Worm (Caenorhabditis elegans) whole organism, late embryonic: ENCODE measurements around the gene srf-3.

Source experiments
- C08G9.2 ChIP-seq: sonication (generic microtip); optimal IDR thresholded peaks from 2 replicates; lab custom pipeline; 2016; ENCODE audit warnings: mild to moderate bottlenecking, missing genetic modification characterization, moderate library complexity, missing compliant biosample characterization
- C38D4.7 ChIP-seq: fragments of 200-800 bp; sonication (Bioruptor generic); optimal IDR thresholded peaks from 2 replicates; lab custom pipeline; 2018; ENCODE audit warnings: mild to moderate bottlenecking, missing genetic modification characterization, moderate library complexity, missing compliant biosample characterization
- F13H6.1 ChIP-seq: sonication (generic microtip); optimal IDR thresholded peaks from 2 replicates; lab custom pipeline; 2016; ENCODE audit warnings: missing genetic modification characterization, missing compliant biosample characterization
- K02D7.2 ChIP-seq: sonication (generic microtip); optimal IDR thresholded peaks from 2 replicates; lab custom pipeline; 2017; ENCODE audit warnings: mild to moderate bottlenecking, missing genetic modification characterization, missing compliant biosample characterization
- T23F11.4 ChIP-seq: fragments of 200-800 bp; sonication (Bioruptor generic); optimal IDR thresholded peaks from 2 replicates; lab custom pipeline; 2018; ENCODE audit warnings: mild to moderate bottlenecking, missing genetic modification characterization, missing compliant biosample characterization
- Y22D7AL.16 ChIP-seq: sonication (generic microtip); optimal IDR thresholded peaks from 2 replicates; lab custom pipeline; 2016; ENCODE audit warnings: missing genetic modification characterization, missing compliant biosample characterization
- ahr-1 ChIP-seq: sonication (generic microtip); optimal IDR thresholded peaks from 2 replicates; lab custom pipeline; 2016; ENCODE audit warnings: missing genetic modification characterization, missing compliant biosample characterization
- ama-1 ChIP-seq: fragments of 150-350 bp; optimal IDR thresholded peaks from 2 replicates; lab custom pipeline; 2014
- ceh-14 ChIP-seq: sonication (generic microtip); optimal IDR thresholded peaks from 2 replicates; lab custom pipeline; 2016; ENCODE audit warnings: missing genotype, missing genetic modification characterization, missing compliant biosample characterization
- ceh-19 ChIP-seq: fragments of 200-800 bp; sonication (Bioruptor generic); optimal IDR thresholded peaks from 2 replicates; lab custom pipeline; 2018; ENCODE audit warnings: mild to moderate bottlenecking, missing genetic modification characterization, missing compliant biosample characterization
- ceh-22 ChIP-seq: sonication (generic microtip); optimal IDR thresholded peaks from 2 replicates; lab custom pipeline; 2017; ENCODE audit warnings: missing biosample characterization, missing genetic modification characterization
- ceh-24 ChIP-seq: sonication (generic microtip); optimal IDR thresholded peaks from 2 replicates; lab custom pipeline; 2016; ENCODE audit warnings: mild to moderate bottlenecking, missing genetic modification characterization, missing compliant biosample characterization
- ceh-30 ChIP-seq: fragments of 150-350 bp; optimal IDR thresholded peaks from 2 replicates; lab custom pipeline; 2014; ENCODE audit warnings: missing biosample characterization, missing genetic modification characterization
- ceh-31 ChIP-seq: sonication (generic microtip); optimal IDR thresholded peaks from 2 replicates; lab custom pipeline; 2016; ENCODE audit warnings: missing genetic modification characterization, missing compliant biosample characterization
- ceh-48 ChIP-seq: sonication (generic microtip); optimal IDR thresholded peaks from 2 replicates; lab custom pipeline; 2016; ENCODE audit warnings: missing genetic modification characterization, inconsistent platforms, missing compliant biosample characterization
- ceh-6 ChIP-seq: fragments of 200-800 bp; sonication (Bioruptor generic); optimal IDR thresholded peaks from 2 replicates; lab custom pipeline; 2018; ENCODE audit warnings: mild to moderate bottlenecking, missing genetic modification characterization, missing compliant biosample characterization
- ceh-9 ChIP-seq: sonication (generic microtip); optimal IDR thresholded peaks from 2 replicates; lab custom pipeline; 2016; ENCODE audit warnings: mild to moderate bottlenecking, missing genetic modification characterization, inconsistent platforms, missing compliant biosample characterization
- che-1 ChIP-seq: sonication (generic microtip); optimal IDR thresholded peaks from 2 replicates; lab custom pipeline; 2016; ENCODE audit warnings: mild to moderate bottlenecking, missing genetic modification characterization, missing compliant biosample characterization
- dmd-4 ChIP-seq: sonication (generic microtip); optimal IDR thresholded peaks from 2 replicates; lab custom pipeline; 2016; ENCODE audit warnings: borderline replicate concordance, missing genetic modification characterization, missing compliant biosample characterization
- dve-1 ChIP-seq: sonication (generic microtip); optimal IDR thresholded peaks from 2 replicates; lab custom pipeline; 2017; ENCODE audit warnings: antibody characterized with exemption, mild to moderate bottlenecking, missing genetic modification characterization, missing compliant biosample characterization
- elt-4 ChIP-seq: sonication (generic microtip); optimal IDR thresholded peaks from 2 replicates; lab custom pipeline; 2016; ENCODE audit warnings: missing genetic modification characterization, missing compliant biosample characterization
- ets-4 ChIP-seq: sonication (generic microtip); optimal IDR thresholded peaks from 2 replicates; lab custom pipeline; 2016; ENCODE audit warnings: missing genetic modification characterization, missing compliant biosample characterization
- fax-1 ChIP-seq: sonication (generic microtip); optimal IDR thresholded peaks from 2 replicates; lab custom pipeline; 2016; ENCODE audit warnings: missing genotype, missing genetic modification characterization, missing compliant biosample characterization
- fkh-10 ChIP-seq: fragments of 150-350 bp; optimal IDR thresholded peaks from 2 replicates; lab custom pipeline; 2014; ENCODE audit warnings: missing biosample characterization, missing genetic modification reagents, missing genetic modification characterization
- fkh-6 ChIP-seq: sonication (generic microtip); optimal IDR thresholded peaks from 2 replicates; lab custom pipeline; 2016; ENCODE audit warnings: missing genetic modification characterization, missing compliant biosample characterization
- hlh-13 ChIP-seq: fragments of 200-800 bp; sonication (Bioruptor generic); optimal IDR thresholded peaks from 2 replicates; lab custom pipeline; 2018; ENCODE audit warnings: mild to moderate bottlenecking, missing genetic modification characterization, missing compliant biosample characterization
- hlh-15 ChIP-seq: sonication (generic microtip); optimal IDR thresholded peaks from 2 replicates; lab custom pipeline; 2016; ENCODE audit warnings: missing genetic modification characterization, missing compliant biosample characterization
- hlh-30 ChIP-seq: sonication (generic microtip); optimal IDR thresholded peaks from 2 replicates; lab custom pipeline; 2017; ENCODE audit warnings: antibody characterized with exemption, missing genetic modification characterization, missing compliant biosample characterization; ENCODE audit not compliant: insufficient read depth
- hlh-6 ChIP-seq: sonication (generic microtip); optimal IDR thresholded peaks from 2 replicates; lab custom pipeline; 2016; ENCODE audit warnings: missing genotype, missing genetic modification characterization, missing compliant biosample characterization
- hlh-8 ChIP-seq: sonication (generic microtip); optimal IDR thresholded peaks from 2 replicates; lab custom pipeline; 2016; ENCODE audit warnings: missing genotype, missing genetic modification characterization, missing compliant biosample characterization
- lim-6 ChIP-seq: sonication (generic microtip); optimal IDR thresholded peaks from 2 replicates; lab custom pipeline; 2016; ENCODE audit warnings: missing genetic modification characterization, missing compliant biosample characterization
- lin-11 ChIP-seq: fragments of 200-800 bp; sonication (Bioruptor generic); optimal IDR thresholded peaks from 2 replicates; lab custom pipeline; 2018; ENCODE audit warnings: mild to moderate bottlenecking, missing genetic modification characterization, missing compliant biosample characterization
- mec-3 ChIP-seq: sonication (generic microtip); optimal IDR thresholded peaks from 2 replicates; lab custom pipeline; 2016; ENCODE audit warnings: borderline replicate concordance, missing genetic modification characterization, missing compliant biosample characterization
- nfya-1 ChIP-seq: sonication (generic microtip); optimal IDR thresholded peaks from 2 replicates; lab custom pipeline; 2017; ENCODE audit warnings: missing genetic modification characterization, mild to moderate bottlenecking, missing compliant biosample characterization, antibody characterized with exemption, moderate library complexity
- nhr-11 ChIP-seq: fragments of 150-350 bp; optimal IDR thresholded peaks from 2 replicates; lab custom pipeline; 2014; ENCODE audit warnings: missing biosample characterization, missing genetic modification characterization
- nhr-232 ChIP-seq: sonication (generic microtip); optimal IDR thresholded peaks from 2 replicates; lab custom pipeline; 2016; ENCODE audit warnings: missing genetic modification characterization, missing compliant biosample characterization
- npax-4 ChIP-seq: sonication (generic microtip); optimal IDR thresholded peaks from 2 replicates; lab custom pipeline; 2016; ENCODE audit warnings: missing genetic modification characterization, missing compliant biosample characterization
- odd-2 ChIP-seq: sonication (generic microtip); optimal IDR thresholded peaks from 2 replicates; lab custom pipeline; 2017; ENCODE audit warnings: antibody characterized with exemption, mild to moderate bottlenecking, missing genetic modification characterization, missing compliant biosample characterization
- pag-3 ChIP-seq: sonication (generic microtip); optimal IDR thresholded peaks from 2 replicates; lab custom pipeline; 2016; ENCODE audit warnings: missing compliant biosample characterization, missing genetic modification characterization, borderline replicate concordance
- pax-1 ChIP-seq: fragments of 150-350 bp; optimal IDR thresholded peaks from 2 replicates; lab custom pipeline; 2014; ENCODE audit warnings: missing biosample characterization, missing genetic modification characterization
- pqm-1 ChIP-seq: sonication (generic microtip); optimal IDR thresholded peaks from 2 replicates; lab custom pipeline; 2016; ENCODE audit warnings: missing genetic modification characterization, missing compliant biosample characterization
- ref-2 ChIP-seq: sonication (generic microtip); optimal IDR thresholded peaks from 2 replicates; lab custom pipeline; 2016; ENCODE audit warnings: missing genetic modification characterization, missing compliant biosample characterization
- rnt-1 ChIP-seq: sonication (generic microtip); optimal IDR thresholded peaks from 2 replicates; lab custom pipeline; 2016; ENCODE audit warnings: missing genetic modification characterization, missing compliant biosample characterization
- sox-2 ChIP-seq: fragments of 200-800 bp; sonication (Bioruptor generic); IDR thresholded peaks from 2 replicates; pipeline ENCODE4 v1.3.6; 2022; ENCODE audit warnings: missing genetic modification reagents, missing genetic modification characterization, missing compliant biosample characterization
- sox-4 ChIP-seq: sonication (generic microtip); optimal IDR thresholded peaks from 2 replicates; lab custom pipeline; 2017; ENCODE audit warnings: mild to moderate bottlenecking, missing genetic modification characterization, inconsistent platforms, missing compliant biosample characterization
- tbx-7 ChIP-seq: sonication (generic microtip); optimal IDR thresholded peaks from 2 replicates; lab custom pipeline; 2016; ENCODE audit warnings: missing genotype, missing genetic modification characterization, missing compliant biosample characterization

Gene srf-3

ce11 chrIV:12892194-12892593 lies 42.9 kb downstream of the srf-3 start, which contains the start of gene K08D8.1:
TSS of gene K08D8.1 (plus strand) at chrIV:12892494.
- TF ChIP-seq C08G9.2 (tag; lab: Kevin White, UChicago) (no peak), nfya-1 (no peak), odd-2 (tag; lab: Kevin White, UChicago) (no peak), nhr-232 (tag; lab: Kevin White, UChicago) (no peak), ceh-14 (tag; lab: Kevin White, UChicago) (no peak), lim-6 (tag; lab: Kevin White, UChicago) (no peak), nhr-11 (tag; lab: Kevin White, UChicago) (no peak), ceh-6 (no peak), dmd-4 (tag; lab: Kevin White, UChicago) (no peak), hlh-8 (tag; lab: Kevin White, UChicago) (no peak), ceh-48 (tag; lab: Kevin White, UChicago) (no peak)

ce11 chrIV:12893166-12893565 lies 43.9 kb downstream of the srf-3 start, which contains the start of gene K08D8.12:
TSS of gene K08D8.12 (plus strand) at chrIV:12893466.
- no peak for TF ChIP-seq Y22D7AL.16 (tag; lab: Kevin White, UChicago)
- no peak for TF ChIP-seq tbx-7 (tag; lab: Kevin White, UChicago)
- no peak for TF ChIP-seq hlh-15 (tag; lab: Kevin White, UChicago)
- TF ChIP-seq fkh-10: no peak
- TF ChIP-seq ama-1 (lab: Kevin White, UChicago): no peak
- TF ChIP-seq ceh-9 (tag; lab: Kevin White, UChicago): no peak
- TF ChIP-seq ceh-6: no peak
- TF ChIP-seq ets-4: no peak
- TF ChIP-seq dve-1 (tag; lab: Kevin White, UChicago): no peak
- no peak for TF ChIP-seq lim-6 (tag; lab: Kevin White, UChicago)
- TF ChIP-seq T23F11.4 (GFP tag; lab: Kevin White, UChicago): no peak
- TF ChIP-seq ceh-31: no peak
- TF ChIP-seq K02D7.2 (tag; lab: Kevin White, UChicago): no peak
- no peak for TF ChIP-seq ceh-22 (tag; lab: Kevin White, UChicago)
- TF ChIP-seq, all 69 proteins: peak for 0

- TF ChIP-seq npax-4 (tag; lab: Kevin White, UChicago) (no peak), C08G9.2 (tag; lab: Kevin White, UChicago) (no peak), sox-4 (tag; lab: Kevin White, UChicago) (no peak), pax-1 (tag; lab: Kevin White, UChicago) (no peak), elt-4 (tag; lab: Kevin White, UChicago) (no peak), F13H6.1 (tag; lab: Kevin White, UChicago) (no peak), hlh-8 (tag; lab: Kevin White, UChicago) (no peak), C38D4.7 (GFP tag; lab: Kevin White, UChicago) (no peak), fkh-6 (tag; lab: Kevin White, UChicago) (no peak), Y22D7AL.16 (tag; lab: Kevin White, UChicago) (no peak), dmd-4 (tag; lab: Kevin White, UChicago) (no peak), fax-1 (no peak), pag-3 (no peak), hlh-30 (tag; lab: Kevin White, UChicago) (no peak), ref-2 (tag; lab: Kevin White, UChicago) (no peak), mec-3 (tag; lab: Kevin White, UChicago) (no peak), ceh-24 (tag; lab: Kevin White, UChicago) (no peak), rnt-1 (tag; lab: Kevin White, UChicago) (no peak)
These were observed 45.7 kb downstream of the srf-3 start, which contains the start of gene K08D8.11 for ce11 chrIV:12894996-12895395. TSS of gene K08D8.11 (plus strand) at chrIV:12895296.

ce11 chrIV:12896371-12896882 lies 47.1 kb downstream of the srf-3 start, which contains the start of gene K08D8.7:
TSS of gene K08D8.7 (plus strand) at chrIV:12896832.
- TF ChIP-seq lim-6 (tag; lab: Kevin White, UChicago) (no peak), ahr-1 (tag; lab: Kevin White, UChicago) (no peak), ceh-30 (tag; lab: Kevin White, UChicago) (no peak), mec-3 (tag; lab: Kevin White, UChicago) (no peak), che-1 (tag; lab: Kevin White, UChicago) (no peak), ama-1 (lab: Kevin White, UChicago) (no peak), pax-1 (tag; lab: Kevin White, UChicago) (no peak), C08G9.2 (tag; lab: Kevin White, UChicago) (no peak), ceh-19 (GFP tag; lab: Kevin White, UChicago) (no peak), hlh-6 (tag; lab: Kevin White, UChicago) (no peak), K02D7.2 (tag; lab: Kevin White, UChicago) (no peak), hlh-13 (GFP tag; lab: Kevin White, UChicago) (no peak), fkh-10 (no peak), lin-11 (tag; lab: Kevin White, UChicago) (no peak), pqm-1 (tag; lab: Kevin White, UChicago) (no peak), sox-2 (GFP tag; lab: Robert Waterston, UW) (no peak)
